Worm (Caenorhabditis elegans) whole organism, L3 larva: ENCODE measurements around the gene F18A12.7.

Source experiments
- ama-1 ChIP-seq: fragments of 150-350 bp; optimal IDR thresholded peaks from 2 replicates; lab custom pipeline; 2018
- ceh-28 ChIP-seq: fragments of 150-350 bp; optimal IDR thresholded peaks from 2 replicates; lab custom pipeline; 2014; ENCODE audit warnings: missing biosample characterization, missing genetic modification reagents, missing genetic modification characterization
- egl-27 ChIP-seq: sonication (generic microtip); optimal IDR thresholded peaks from 4 replicates; lab custom pipeline; 2017; ENCODE audit warnings: missing biosample characterization, missing genetic modification reagents, missing genetic modification characterization
- elt-2 ChIP-seq: sonication (generic microtip); optimal IDR thresholded peaks from 2 replicates; lab custom pipeline; 2016; ENCODE audit warnings: missing genetic modification reagents, mild to moderate bottlenecking, missing genetic modification characterization, missing compliant biosample characterization
- elt-3 ChIP-seq, 3 experiments: fragments of 150-350 bp in 1 of 3; sonication (generic microtip) in 2 of 3; optimal IDR thresholded peaks; 2 replicates in 2 of 3; 4 replicates in 1 of 3; lab custom pipeline; 2014 to 2017; ENCODE audit warnings: missing biosample characterization in 3 of 3, missing genetic modification characterization in 3 of 3
- lin-15B ChIP-seq: fragments of 150-350 bp; optimal IDR thresholded peaks from 2 replicates; lab custom pipeline; 2014; ENCODE audit warnings: missing biosample characterization, missing genetic modification characterization
- mml-1 ChIP-seq: fragments of 150-350 bp; sonication (generic microtip); optimal IDR thresholded peaks from 3 replicates; lab custom pipeline; 2014; ENCODE audit warnings: missing biosample characterization, missing genetic modification characterization
- nhr-12 ChIP-seq: fragments of 150-350 bp; optimal IDR thresholded peaks from 2 replicates; lab custom pipeline; 2014; ENCODE audit warnings: missing biosample characterization, missing genetic modification characterization
- nhr-28 ChIP-seq: fragments of 150-350 bp; optimal IDR thresholded peaks from 2 replicates; lab custom pipeline; 2014; ENCODE audit warnings: missing biosample characterization, missing genetic modification characterization
- nhr-77 ChIP-seq: fragments of 150-350 bp; optimal IDR thresholded peaks from 2 replicates; lab custom pipeline; 2014; ENCODE audit warnings: missing biosample characterization, missing genetic modification characterization
- unc-39 ChIP-seq: sonication (generic microtip); optimal IDR thresholded peaks from 4 replicates; lab custom pipeline; 2017; ENCODE audit warnings: missing biosample characterization, missing genetic modification characterization
- unc-62 ChIP-seq: fragments of 150-350 bp; sonication (generic microtip); optimal IDR thresholded peaks from 4 replicates; lab custom pipeline; 2014; ENCODE audit warnings: missing biosample characterization, missing genetic modification reagents, missing genetic modification characterization
- ztf-4 ChIP-seq: fragments of 150-350 bp; optimal IDR thresholded peaks from 2 replicates; lab custom pipeline; 2014; ENCODE audit warnings: missing biosample characterization, missing genetic modification characterization

DNA sequence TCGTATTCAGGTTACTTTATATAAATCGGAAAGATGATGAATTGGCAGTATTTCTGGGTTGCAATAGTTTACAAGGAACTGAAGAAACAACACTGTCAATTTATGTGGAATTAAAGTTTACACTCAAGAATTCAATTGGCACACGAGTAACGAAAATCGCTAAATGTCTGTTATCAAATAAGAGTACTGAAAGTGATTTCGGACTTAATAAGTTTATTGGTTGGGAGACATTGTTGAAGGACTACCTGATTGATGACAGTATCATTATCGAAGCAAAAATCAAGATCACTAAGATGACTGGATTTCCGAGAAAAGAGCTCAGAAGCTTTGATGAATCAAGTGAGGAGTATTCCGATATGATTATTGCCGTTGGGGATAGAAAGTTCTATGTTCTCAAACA, 39.0 kb downstream of the F18A12.7 start:
- no peak for TF ChIP-seq nhr-12
- TF ChIP-seq ceh-28 (tag; lab: Kevin White, UChicago) = no peak
- no peak for TF ChIP-seq nhr-77 (tag; lab: Kevin White, UChicago)
- no peak for TF ChIP-seq egl-27 (tag; lab: Kevin White, UChicago)
- TF ChIP-seq elt-3 (tag; optimal IDR thresholded peaks at IDR 0.05; lab: Kevin White, UChicago) = no peak
- no peak for TF ChIP-seq ama-1 (lab: Kevin White, UChicago)
- no peak for TF ChIP-seq mml-1 (tag; lab: Kevin White, UChicago)
- TF ChIP-seq lin-15B = no peak
- no peak for TF ChIP-seq nhr-28
- no peak for TF ChIP-seq unc-39
- TF ChIP-seq unc-62 = no peak
- TF ChIP-seq ztf-4 (tag; lab: Kevin White, UChicago) = no peak
- TF ChIP-seq elt-2 (tag; lab: Kevin White, UChicago) = no peak
